Fruit fly (Drosophila melanogaster) whole organism, wandering third instar larva: ENCODE data around the gene Ccp84Ag.

Experiments used
- Abd-B ChIP-seq: fragments of >200 bp; optimal IDR thresholded peaks from 2 replicates; lab custom pipeline; 2017; ENCODE audit warnings: missing biosample characterization, missing genetic modification characterization
- CG32264 ChIP-seq: fragments of 200-800 bp; sonication (Bioruptor generic); optimal IDR thresholded peaks from 2 replicates; lab custom pipeline; 2016; ENCODE audit warnings: missing biosample characterization, missing genetic modification characterization
- CG9705 ChIP-seq: fragments of 200-800 bp; sonication (Bioruptor generic); optimal IDR thresholded peaks from 2 replicates; lab custom pipeline; 2018; ENCODE audit warnings: missing biosample characterization, mild to moderate bottlenecking, missing genetic modification characterization
- CrebA ChIP-seq: fragments of 200-800 bp; sonication (Bioruptor generic); optimal IDR thresholded peaks from 2 replicates; lab custom pipeline; 2016; ENCODE audit warnings: missing biosample characterization, mild to moderate bottlenecking, missing genetic modification characterization, borderline replicate concordance
- Dfd ChIP-seq: fragments of >200 bp; optimal IDR thresholded peaks from 2 replicates; lab custom pipeline; 2017; ENCODE audit warnings: missing biosample characterization, missing genetic modification characterization
- Dif ChIP-seq: fragments of 200-275, 200-300 bp; sonication (Bioruptor generic); optimal IDR thresholded peaks from 2 replicates; lab custom pipeline; 2018; ENCODE audit warnings: missing biosample characterization, missing genetic modification characterization; ENCODE audit not compliant: partially characterized antibody
- HLH106 ChIP-seq: fragments of 200-800 bp; optimal IDR thresholded peaks from 3 replicates; lab custom pipeline; 2019; ENCODE audit warnings: missing biosample characterization, mild to moderate bottlenecking, missing genetic modification characterization, moderate library complexity
- Hnf4 ChIP-seq: fragments of 200-800 bp; sonication (Bioruptor generic); optimal IDR thresholded peaks from 2 replicates; lab custom pipeline; 2016; ENCODE audit warnings: missing biosample characterization, mild to moderate bottlenecking, missing genetic modification characterization
- Hr78 ChIP-seq: fragments of >200 bp; optimal IDR thresholded peaks from 2 replicates; lab custom pipeline; 2017; ENCODE audit warnings: missing biosample characterization, missing genetic modification characterization
- Hr83 ChIP-seq: fragments of 200-300 bp; sonication (Bioruptor generic); optimal IDR thresholded peaks from 2 replicates; lab custom pipeline; 2016; ENCODE audit warnings: missing biosample characterization, mild to moderate bottlenecking, missing genetic modification characterization, moderate library complexity; ENCODE audit not compliant: poor library complexity, severe bottlenecking
- Mio ChIP-seq: sonication (Bioruptor generic); optimal IDR thresholded peaks from 2 replicates; lab custom pipeline; 2016; ENCODE audit warnings: missing biosample characterization, missing genetic modification characterization
- Myc ChIP-seq: fragments of >200 bp; optimal IDR thresholded peaks from 2 replicates; lab custom pipeline; 2017
- N ChIP-seq: fragments of >200 bp; optimal IDR thresholded peaks from 2 replicates; lab custom pipeline; 2018; ENCODE audit warnings: missing biosample characterization, missing external identifiers, missing genetic modification characterization
- OdsH ChIP-seq: fragments of 200-800 bp; sonication (Bioruptor generic); optimal IDR thresholded peaks from 2 replicates; lab custom pipeline; 2016; ENCODE audit warnings: missing biosample characterization, mild to moderate bottlenecking, missing genetic modification characterization
- Rel ChIP-seq, 2 experiments: fragments of 200-800 bp; sonication (Bioruptor generic) in 1 of 2; optimal IDR thresholded peaks; 2 replicates in 1 of 2; 3 replicates in 1 of 2; lab custom pipeline; 2016 to 2019; ENCODE audit warnings: mild to moderate bottlenecking in 2 of 2, missing biosample characterization in 2 of 2, missing genetic modification characterization in 2 of 2, moderate library complexity in 1 of 2
- Sp1 ChIP-seq: fragments of 200-800 bp; sonication (Bioruptor generic); optimal IDR thresholded peaks from 3 replicates; lab custom pipeline; 2019; ENCODE audit warnings: missing biosample characterization, mild to moderate bottlenecking, missing genetic modification characterization, moderate library complexity
- Vsx2 ChIP-seq: fragments of 200-300, 225-300 bp; sonication (Bioruptor generic); optimal IDR thresholded peaks from 2 replicates; lab custom pipeline; 2018; ENCODE audit warnings: missing biosample characterization, missing genetic modification characterization; ENCODE audit not compliant: partially characterized antibody
- br ChIP-seq: fragments of 200-800 bp; sonication (Bioruptor generic); optimal IDR thresholded peaks from 2 replicates; lab custom pipeline; 2016; ENCODE audit warnings: missing biosample characterization, missing genetic modification characterization
- dl ChIP-seq, 2 experiments: fragments of 175-275, 200-275 bp in 1 of 2; fragments of 200-275 bp in 1 of 2; sonication (Bioruptor generic); optimal IDR thresholded peaks; lab custom pipeline; 2018; ENCODE audit warnings: mild to moderate bottlenecking in 2 of 2, missing biosample characterization in 2 of 2, missing genetic modification characterization in 2 of 2, moderate library complexity in 2 of 2; ENCODE audit not compliant: partially characterized antibody in 2 of 2, insufficient read depth in 1 of 2
- dsf ChIP-seq: sonication (Bioruptor generic); optimal IDR thresholded peaks from 2 replicates; lab custom pipeline; 2016; ENCODE audit warnings: missing biosample characterization, missing genetic modification characterization, borderline replicate concordance
- ey ChIP-seq: fragments of 200-800 bp; sonication (Bioruptor generic); optimal IDR thresholded peaks from 2 replicates; lab custom pipeline; 2016; ENCODE audit warnings: missing biosample characterization, missing genetic modification characterization
- foxo ChIP-seq, 2 experiments: fragments of 200-800 bp; sonication (Bioruptor generic); optimal IDR thresholded peaks; 2 replicates in 1 of 2; 3 replicates in 1 of 2; lab custom pipeline; 2016 to 2017; ENCODE audit warnings: missing biosample characterization in 2 of 2, missing genetic modification characterization in 2 of 2
- fru ChIP-seq: fragments of 200-800 bp; sonication (Bioruptor generic); optimal IDR thresholded peaks from 3 replicates; lab custom pipeline; 2016; ENCODE audit warnings: missing biosample characterization, mild to moderate bottlenecking, missing genetic modification characterization
- pan ChIP-seq: fragments of >200 bp; optimal IDR thresholded peaks from 2 replicates; lab custom pipeline; 2017
- psq ChIP-seq: fragments of 200-800 bp; sonication (Bioruptor generic); optimal IDR thresholded peaks from 3 replicates; lab custom pipeline; 2017; ENCODE audit warnings: missing biosample characterization, mild to moderate bottlenecking, missing genetic modification characterization, moderate library complexity
- rgr ChIP-seq: fragments of 200-800 bp; sonication (Bioruptor generic); optimal IDR thresholded peaks from 3 replicates; lab custom pipeline; 2016; ENCODE audit warnings: missing biosample characterization, mild to moderate bottlenecking, missing genetic modification characterization
- sage ChIP-seq: fragments of 200-800 bp; sonication (Bioruptor generic); optimal IDR thresholded peaks from 2 replicates; lab custom pipeline; 2016; ENCODE audit warnings: missing biosample characterization, mild to moderate bottlenecking, missing genetic modification characterization
- sv ChIP-seq: fragments of 200-800 bp; sonication (Bioruptor generic); optimal IDR thresholded peaks from 3 replicates; lab custom pipeline; 2016; ENCODE audit warnings: missing biosample characterization, missing genetic modification characterization
- tai ChIP-seq: sonication (Bioruptor generic); optimal IDR thresholded peaks from 2 replicates; lab custom pipeline; 2016; ENCODE audit warnings: missing biosample characterization, missing genetic modification characterization
- usp ChIP-seq: fragments of >200 bp; optimal IDR thresholded peaks from 2 replicates; lab custom pipeline; 2017; ENCODE audit warnings: missing biosample characterization, missing genetic modification characterization
- woc ChIP-seq: sonication (Bioruptor generic); optimal IDR thresholded peaks from 2 replicates; lab custom pipeline; 2016; ENCODE audit warnings: missing biosample characterization, mild to moderate bottlenecking, missing genetic modification characterization

Gene Ccp84Ag

DNA sequence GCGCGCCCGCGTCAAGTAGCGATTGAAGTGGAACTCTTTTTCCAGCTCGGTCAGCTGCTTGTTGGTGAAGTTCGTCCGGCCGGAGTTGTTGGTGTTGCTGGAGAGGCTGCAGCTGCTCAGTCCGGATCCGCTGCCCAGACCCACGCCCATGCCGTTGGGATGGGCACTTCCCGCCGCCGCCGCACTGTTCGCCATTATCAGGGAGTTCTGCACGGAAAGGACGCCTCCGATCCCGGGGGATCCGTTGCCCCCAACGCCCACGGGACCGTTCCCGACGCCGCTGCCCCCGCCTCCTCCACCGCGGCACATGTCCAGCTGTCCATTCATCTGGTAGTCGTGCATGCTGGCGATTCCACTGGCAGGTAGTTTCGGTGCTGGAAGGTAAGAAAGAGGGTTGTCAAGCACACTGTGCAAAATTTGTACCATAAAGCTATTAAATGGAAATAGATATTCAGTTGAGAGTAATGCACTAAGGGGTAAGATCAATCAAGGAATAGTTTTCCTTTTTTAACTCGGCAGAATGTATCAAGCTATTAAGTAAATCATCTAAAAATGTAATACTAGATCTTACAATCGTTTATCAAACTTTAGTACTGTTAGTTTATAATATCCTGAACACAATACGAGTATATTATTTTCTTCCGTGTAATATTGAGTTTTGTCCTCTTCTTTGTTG, 23.8 kb upstream of the Ccp84Ag start:
- TF ChIP-seq Myc (lab: Kevin White, UChicago) (no peak), dl (GFP tag; optimal IDR thresholded peaks at IDR 0.05; lab: Kevin White, UChicago; ENCODE audit: insufficient read depth in 1 of 2, partially characterized antibody in 2 of 2) (no peak), fru (no peak), sv (GFP tag; lab: Kevin White, UChicago) (no peak), usp (no peak), Dfd (GFP tag; lab: Kevin White, UChicago) (peak; percentile 98)

DNA sequence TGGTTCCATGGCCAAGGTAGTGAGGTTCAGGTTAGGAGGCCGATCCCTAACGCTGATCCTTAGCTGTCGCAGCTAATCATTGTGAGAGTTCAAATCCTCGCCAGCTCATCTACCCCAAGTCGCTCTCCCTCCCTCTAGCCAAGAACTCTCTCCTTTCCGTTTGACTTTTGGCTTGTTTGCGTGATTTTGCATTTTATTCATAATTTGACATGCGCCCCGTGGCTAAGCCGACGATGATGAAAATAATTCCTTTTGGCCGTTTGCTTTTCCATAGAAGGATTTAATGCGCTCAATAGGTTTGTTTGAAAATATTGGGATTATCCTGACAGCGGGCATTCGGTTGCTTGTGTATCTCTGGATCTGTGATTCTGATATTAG, 23.2 kb upstream of the Ccp84Ag start:
- no peak for TF ChIP-seq N (GFP tag; lab: Kevin White, UChicago)
- TF ChIP-seq CG9705 = no peak
- TF ChIP-seq Dif = no peak
- no peak for TF ChIP-seq tai (GFP tag; lab: Kevin White, UChicago)
- no peak for TF ChIP-seq woc (GFP tag; lab: Kevin White, UChicago)
- TF ChIP-seq pan (lab: Kevin White, UChicago) = no peak
- TF ChIP-seq CG32264 (GFP tag; lab: Kevin White, UChicago) = no peak
- TF ChIP-seq Hr83 (GFP tag; lab: Kevin White, UChicago) = no peak
- TF ChIP-seq Hnf4 = no peak
- no peak for TF ChIP-seq HLH106 (tag; lab: Kevin White, UChicago)
- TF ChIP-seq CrebA (GFP tag; lab: Kevin White, UChicago) = no peak
- TF ChIP-seq Mio (GFP tag; lab: Kevin White, UChicago) = no peak
- TF ChIP-seq Vsx2 = no peak
- no peak for TF ChIP-seq Dfd (GFP tag; lab: Kevin White, UChicago)
- TF ChIP-seq ey (GFP tag; lab: Kevin White, UChicago) = no peak
- TF ChIP-seq fru = no peak

DNA sequence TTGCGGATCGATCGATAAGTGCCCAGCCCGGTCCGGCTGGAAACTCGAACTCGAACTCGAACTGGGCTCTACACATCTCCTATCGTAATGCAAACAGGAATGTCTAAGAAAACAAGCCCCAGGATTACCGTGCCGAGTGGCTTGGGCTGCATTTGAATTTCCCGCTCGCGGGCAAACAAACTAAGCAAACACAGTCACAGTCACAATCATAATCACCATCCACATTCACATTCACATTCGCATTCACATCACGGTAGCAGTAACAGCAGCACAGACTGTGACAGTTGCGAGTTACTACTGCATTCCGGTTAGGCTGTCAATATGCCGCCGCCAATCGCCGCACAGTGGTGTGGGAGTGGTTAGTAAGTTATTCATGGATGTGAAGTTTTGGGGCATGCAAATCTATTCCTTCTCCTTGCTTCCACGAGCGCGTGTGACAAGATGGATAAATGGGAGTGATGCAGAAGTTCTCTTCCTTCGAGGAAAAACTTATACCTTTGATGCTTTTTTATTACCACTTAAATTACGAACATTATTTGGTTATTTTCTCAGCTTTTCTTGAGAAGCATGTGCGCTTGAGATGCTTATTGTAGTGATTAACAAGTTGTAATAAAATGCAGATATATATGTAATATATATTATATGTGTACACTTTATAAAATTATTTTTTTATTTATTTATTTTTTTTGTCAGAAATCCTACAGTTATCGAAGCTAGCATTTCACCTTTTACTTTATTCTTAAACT, 22.0 kb upstream of the Ccp84Ag start:
- TF ChIP-seq woc (GFP tag; lab: Kevin White, UChicago) = no peak
- TF ChIP-seq psq (GFP tag; lab: Kevin White, UChicago) = no peak
- TF ChIP-seq Dif = no peak
- TF ChIP-seq Sp1 (GFP tag; lab: Kevin White, UChicago) = no peak
- TF ChIP-seq OdsH (GFP tag; lab: Kevin White, UChicago) = no peak
- TF ChIP-seq HLH106 (tag; lab: Kevin White, UChicago) = no peak

DNA sequence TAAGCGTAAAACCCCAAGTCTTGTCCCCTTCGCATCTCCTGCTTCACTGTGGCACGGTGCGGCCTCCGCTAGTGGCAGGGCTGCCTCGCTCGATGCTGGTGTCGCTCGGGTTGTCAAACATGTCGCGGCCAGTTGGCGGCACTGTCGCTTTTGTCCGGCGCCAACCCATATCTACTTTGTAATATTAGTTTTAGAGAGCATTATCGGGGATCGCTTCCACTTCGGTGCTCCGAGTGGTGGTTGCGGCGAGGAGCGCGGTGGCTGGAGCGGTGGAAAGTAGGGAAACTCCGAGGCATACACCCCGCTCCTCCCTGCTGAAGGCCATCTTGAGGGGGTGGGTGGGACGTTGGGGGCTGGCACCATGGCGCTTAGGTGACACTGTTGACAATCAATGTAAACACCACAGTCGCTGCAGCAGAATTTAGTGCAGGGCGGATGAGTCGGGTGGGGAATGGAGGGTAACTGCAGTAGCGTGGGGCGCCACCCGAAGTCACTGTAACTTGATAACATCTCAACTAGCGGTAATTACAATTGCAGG, 21.3 kb upstream of the Ccp84Ag start:
- TF ChIP-seq Abd-B (no peak), Vsx2 (no peak), ey (GFP tag; lab: Kevin White, UChicago) (no peak), foxo (GFP tag; optimal IDR thresholded peaks at IDR 0.05; lab: Kevin White, UChicago) (no peak), Myc (lab: Kevin White, UChicago) (no peak), Hnf4 (no peak), sv (GFP tag; lab: Kevin White, UChicago) (no peak), rgr (no peak), pan (lab: Kevin White, UChicago) (no peak), Sp1 (GFP tag; lab: Kevin White, UChicago) (no peak), Dfd (GFP tag; lab: Kevin White, UChicago) (no peak), Hr83 (GFP tag; lab: Kevin White, UChicago) (no peak), dsf (no peak), Hr78 (GFP tag; lab: Kevin White, UChicago) (no peak), Dif (no peak), woc (GFP tag; lab: Kevin White, UChicago) (no peak), OdsH (GFP tag; lab: Kevin White, UChicago) (no peak), br (GFP tag; lab: Kevin White, UChicago) (no peak), Mio (GFP tag; lab: Kevin White, UChicago) (no peak)

DNA sequence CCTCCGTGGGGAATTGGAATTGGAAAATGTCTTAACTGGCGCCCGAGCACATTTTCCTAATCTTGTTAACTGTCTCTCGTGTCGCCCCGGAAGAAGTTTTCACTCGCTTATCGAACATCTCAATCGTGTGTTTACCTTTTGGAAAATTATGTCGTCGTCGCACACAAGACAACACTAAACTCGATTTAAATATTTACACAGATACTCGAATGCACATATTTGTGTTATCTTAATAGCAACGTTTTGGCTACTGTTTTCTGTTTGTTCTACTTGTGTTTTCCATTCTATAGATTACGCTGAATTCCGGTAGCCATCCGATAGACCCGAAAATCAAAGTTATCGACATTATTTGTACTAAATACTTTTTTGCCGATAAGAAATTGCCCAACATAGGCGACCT, 19.3 kb upstream of the Ccp84Ag start:
- TF ChIP-seq fru (no peak), Dfd (GFP tag; lab: Kevin White, UChicago) (no peak), Hnf4 (no peak), Rel (GFP tag; optimal IDR thresholded peaks at IDR 0.05; lab: Kevin White, UChicago) (no peak), Rel (tag; optimal IDR thresholded peaks at IDR 0.05; lab: Kevin White, UChicago) (no peak), sv (GFP tag; lab: Kevin White, UChicago) (no peak), br (GFP tag; lab: Kevin White, UChicago) (no peak), dsf (no peak), foxo (GFP tag; optimal IDR thresholded peaks at IDR 0.05; lab: Kevin White, UChicago) (no peak), sage (GFP tag; lab: Kevin White, UChicago) (no peak)
